Worm (Caenorhabditis elegans) whole organism, L4 larva: ENCODE measurements around the gene T27A8.2.

Experiments used
- F10B5.3 ChIP-seq: sonication (generic microtip); optimal IDR thresholded peaks from 2 replicates; lab custom pipeline; 2016; ENCODE audit warnings: mild to moderate bottlenecking, missing genetic modification characterization, missing compliant biosample characterization
- F26F4.8 ChIP-seq: fragments of 200-800 bp; sonication (Bioruptor generic); conservative IDR thresholded peaks from 2 replicates; pipeline ENCODE4 v1.3.6; 2022; ENCODE audit warnings: missing genetic modification characterization, missing compliant biosample characterization
- ZK337.2 ChIP-seq: fragments of 200-800 bp; sonication (Bioruptor generic); IDR thresholded peaks from 2 replicates; pipeline ENCODE4 v1.3.6; 2022; ENCODE audit warnings: missing genetic modification reagents, missing genetic modification characterization, missing compliant biosample characterization
- aly-2 ChIP-seq: sonication (generic microtip); optimal IDR thresholded peaks from 2 replicates; lab custom pipeline; 2018; ENCODE audit warnings: missing biosample characterization, missing genetic modification characterization
- arid-1 ChIP-seq: fragments of 200-800 bp; sonication (Bioruptor generic); conservative IDR thresholded peaks from 2 replicates; pipeline ENCODE4 v1.3.6; 2022; ENCODE audit warnings: missing genetic modification reagents, missing genetic modification characterization, missing compliant biosample characterization
- ceh-28 ChIP-seq: fragments of 150-350 bp; optimal IDR thresholded peaks from 2 replicates; lab custom pipeline; 2014; ENCODE audit warnings: missing biosample characterization, missing genetic modification reagents, missing genetic modification characterization
- ceh-62 ChIP-seq: sonication (generic microtip); optimal IDR thresholded peaks from 2 replicates; lab custom pipeline; 2017; ENCODE audit warnings: missing biosample characterization, missing genetic modification characterization
- ceh-82 ChIP-seq: sonication (generic microtip); optimal IDR thresholded peaks from 2 replicates; lab custom pipeline; 2017; ENCODE audit warnings: missing biosample characterization, missing genetic modification characterization
- cey-2 ChIP-seq: sonication (generic microtip); optimal IDR thresholded peaks from 3 replicates; lab custom pipeline; 2017; ENCODE audit warnings: missing genetic modification characterization, mild to moderate bottlenecking, missing compliant biosample characterization, antibody characterized with exemption, borderline replicate concordance; ENCODE audit not compliant: insufficient read depth
- ctbp-1 ChIP-seq: fragments of 200-800 bp; sonication (Bioruptor generic); IDR thresholded peaks from 2 replicates; pipeline ENCODE4 v1.3.6; 2022; ENCODE audit warnings: missing genetic modification reagents, missing genetic modification characterization, missing compliant biosample characterization
- daf-16 ChIP-seq, 3 experiments: sonication (generic microtip); optimal IDR thresholded peaks; 2 replicates each; lab custom pipeline; 2016 to 2017; ENCODE audit warnings: missing genetic modification characterization in 3 of 3, missing genetic modification reagents in 3 of 3, mild to moderate bottlenecking in 2 of 3, missing compliant biosample characterization in 2 of 3, missing biosample characterization in 1 of 3, moderate library complexity in 1 of 3
- dmd-6 ChIP-seq: fragments of 200-800 bp; sonication (Bioruptor generic); IDR thresholded peaks from 2 replicates; pipeline ENCODE4 v1.3.6; 2022; ENCODE audit warnings: missing genetic modification reagents, missing genetic modification characterization, missing compliant biosample characterization
- dpl-1 ChIP-seq: fragments of 150-350 bp; optimal IDR thresholded peaks from 2 replicates; lab custom pipeline; 2014; ENCODE audit warnings: missing biosample characterization, missing genetic modification reagents, missing genetic modification characterization
- dve-1 ChIP-seq: sonication (generic microtip); optimal IDR thresholded peaks from 2 replicates; lab custom pipeline; 2017; ENCODE audit warnings: antibody characterized with exemption, mild to moderate bottlenecking, missing genetic modification characterization, missing compliant biosample characterization; ENCODE audit not compliant: insufficient read depth
- egl-27 ChIP-seq: sonication (generic microtip); optimal IDR thresholded peaks from 3 replicates; lab custom pipeline; 2017; ENCODE audit warnings: missing biosample characterization, missing genetic modification reagents, missing genetic modification characterization
- hlh-11 ChIP-seq: fragments of 200-800 bp; sonication (Bioruptor generic); optimal IDR thresholded peaks from 2 replicates; lab custom pipeline; 2018; ENCODE audit warnings: mild to moderate bottlenecking, missing genetic modification characterization, missing compliant biosample characterization
- hlh-30 ChIP-seq: sonication (generic microtip); optimal IDR thresholded peaks from 2 replicates; lab custom pipeline; 2017; ENCODE audit warnings: antibody characterized with exemption, mild to moderate bottlenecking, missing genetic modification characterization, missing compliant biosample characterization; ENCODE audit not compliant: insufficient read depth
- lim-7 ChIP-seq: fragments of 200-800 bp; sonication (Bioruptor generic); IDR thresholded peaks from 2 replicates; pipeline ENCODE4 v1.3.6; 2022; ENCODE audit warnings: missing genetic modification characterization, missing compliant biosample characterization
- lsy-2 ChIP-seq, 2 experiments: fragments of 150-350 bp in 1 of 2; sonication (generic microtip) in 1 of 2; optimal IDR thresholded peaks; 2 replicates each; lab custom pipeline; 2014 to 2017; ENCODE audit warnings: missing biosample characterization in 2 of 2, missing genetic modification characterization in 2 of 2
- madf-9 ChIP-seq: fragments of 200-800 bp; sonication (Bioruptor generic); conservative IDR thresholded peaks from 2 replicates; pipeline ENCODE4 v1.3.6; 2022; ENCODE audit warnings: missing genetic modification reagents, missing genetic modification characterization, missing compliant biosample characterization
- mdl-1 ChIP-seq, 2 experiments: fragments of 150-350 bp in 1 of 2; sonication (generic microtip) in 1 of 2; optimal IDR thresholded peaks; 2 replicates each; lab custom pipeline; 2014 to 2017; ENCODE audit warnings: missing biosample characterization in 2 of 2, missing genetic modification characterization in 2 of 2
- mep-1 ChIP-seq: fragments of 150-350 bp; sonication (generic microtip); optimal IDR thresholded peaks from 3 replicates; lab custom pipeline; 2014; ENCODE audit warnings: missing biosample characterization, missing genetic modification characterization
- mes-2 ChIP-seq: sonication (generic microtip); optimal IDR thresholded peaks from 2 replicates; lab custom pipeline; 2016; ENCODE audit warnings: missing genotype, mild to moderate bottlenecking, missing genetic modification characterization, missing compliant biosample characterization; ENCODE audit not compliant: poor library complexity, severe bottlenecking
- nhr-102 ChIP-seq: sonication (generic microtip); optimal IDR thresholded peaks from 2 replicates; lab custom pipeline; 2016; ENCODE audit warnings: mild to moderate bottlenecking, missing genetic modification characterization, moderate library complexity, missing compliant biosample characterization
- nhr-25 ChIP-seq: sonication (generic microtip); optimal IDR thresholded peaks from 2 replicates; lab custom pipeline; 2017; ENCODE audit warnings: missing genetic modification characterization, mild to moderate bottlenecking, missing compliant biosample characterization, antibody characterized with exemption, moderate library complexity, borderline replicate concordance; ENCODE audit not compliant: insufficient read depth
- nhr-28 ChIP-seq: fragments of 150-350 bp; optimal IDR thresholded peaks from 2 replicates; lab custom pipeline; 2014; ENCODE audit warnings: missing biosample characterization, missing genetic modification characterization
- nhr-42 ChIP-seq: fragments of 200-800 bp; sonication (Bioruptor generic); IDR thresholded peaks from 2 replicates; pipeline ENCODE4 v1.3.6; 2022; ENCODE audit warnings: missing genetic modification characterization, missing compliant biosample characterization
- nhr-76 ChIP-seq: fragments of 150-350 bp; optimal IDR thresholded peaks from 2 replicates; lab custom pipeline; 2014; ENCODE audit warnings: missing biosample characterization, missing genetic modification characterization
- nhr-77 ChIP-seq: fragments of 150-350 bp; optimal IDR thresholded peaks from 2 replicates; lab custom pipeline; 2014; ENCODE audit warnings: missing biosample characterization, missing genetic modification characterization
- pqm-1 ChIP-seq: sonication (generic microtip); optimal IDR thresholded peaks from 2 replicates; lab custom pipeline; 2017; ENCODE audit warnings: missing biosample characterization, missing genetic modification characterization
- rbr-2 ChIP-seq: sonication (generic microtip); optimal IDR thresholded peaks from 2 replicates; lab custom pipeline; 2016; ENCODE audit warnings: missing genotype, missing genetic modification characterization, missing compliant biosample characterization
- snpc-1.2 ChIP-seq: fragments of 200-800 bp; sonication (Bioruptor generic); IDR thresholded peaks from 2 replicates; pipeline ENCODE4 v1.3.6; 2022; ENCODE audit warnings: missing genetic modification reagents, missing genetic modification characterization, missing compliant biosample characterization
- snpc-4 ChIP-seq: fragments of 150-350 bp; optimal IDR thresholded peaks from 2 replicates; lab custom pipeline; 2014; ENCODE audit warnings: missing biosample characterization, missing genetic modification characterization
- spr-3 ChIP-seq: fragments of 200-800 bp; sonication (Bioruptor generic); optimal IDR thresholded peaks from 2 replicates; lab custom pipeline; 2018; ENCODE audit warnings: mild to moderate bottlenecking, missing genetic modification characterization, missing compliant biosample characterization
- tag-97 ChIP-seq: fragments of 200-800 bp; sonication (Bioruptor generic); IDR thresholded peaks from 2 replicates; pipeline ENCODE4 v1.3.6; 2022; ENCODE audit warnings: missing genetic modification characterization, missing compliant biosample characterization
- tra-1 ChIP-seq: fragments of 200-800 bp; sonication (Bioruptor generic); IDR thresholded peaks from 2 replicates; pipeline ENCODE4 v1.3.6; 2022; ENCODE audit warnings: missing genetic modification reagents, missing genetic modification characterization, missing compliant biosample characterization
- unc-62 ChIP-seq, 3 experiments: fragments of 150-350 bp in 1 of 3; sonication (generic microtip); optimal IDR thresholded peaks in 2 of 3; peaks in 1 of 3; 1 replicate in 1 of 3; 2 replicates in 2 of 3; lab custom pipeline; 2014 to 2017; ENCODE audit warnings: missing biosample characterization in 3 of 3, missing genetic modification characterization in 3 of 3, missing genetic modification reagents in 3 of 3, missing genotype in 1 of 3
- vab-7 ChIP-seq: fragments of 200-800 bp; sonication (Bioruptor generic); IDR thresholded peaks from 2 replicates; pipeline ENCODE4 v1.3.6; 2022; ENCODE audit warnings: missing genetic modification reagents, missing genetic modification characterization, missing compliant biosample characterization
- zfp-3 ChIP-seq: fragments of 200-800 bp; sonication (Bioruptor generic); conservative IDR thresholded peaks from 2 replicates; pipeline ENCODE4 v1.3.6; 2022; ENCODE audit warnings: missing genetic modification reagents, missing genetic modification characterization, missing compliant biosample characterization
- zip-11 ChIP-seq: fragments of 200-800 bp; sonication (Bioruptor generic); IDR thresholded peaks from 2 replicates; pipeline ENCODE4 v1.3.6; 2022; ENCODE audit warnings: missing genetic modification characterization, missing compliant biosample characterization

T27A8.2 gene

ce11 chrX:16040207-16040716 is 18.5 kb downstream of the T27A8.2 start, which contains the start of gene B0395.3 (continued):
- peak in 1 of 2 experiments; percentile 30 for TF ChIP-seq lsy-2 (tag; optimal IDR thresholded peaks at IDR 0.05; lab: Kevin White, UChicago)
- peak in 1 of 2 experiments; percentile 69 for TF ChIP-seq mdl-1 (tag; optimal IDR thresholded peaks at IDR 0.05; lab: Kevin White, UChicago)
- TF ChIP-seq zfp-3 = no peak
- no peak for TF ChIP-seq F10B5.3 (tag; lab: Kevin White, UChicago)
- 0 out of 2 replicates have a peak, but pooled peaks have one; percentile 29 for TF ChIP-seq vab-7 (GFP tag; lab: Robert Waterston, UW)
- TF ChIP-seq snpc-1.2 (GFP tag; lab: Robert Waterston, UW) = no peak
- TF ChIP-seq hlh-30 = peak; percentile 95
- peak; percentile 32 for TF ChIP-seq rbr-2 (tag; lab: Kevin White, UChicago)
- TF ChIP-seq pqm-1 = no peak
- 0 out of 2 replicates have a peak, but pooled peaks have one; percentile 33 for TF ChIP-seq lim-7
- peak; percentile 68 for TF ChIP-seq mes-2 (tag; lab: Kevin White, UChicago)
- no peak for TF ChIP-seq egl-27 (tag; lab: Kevin White, UChicago)
- TF ChIP-seq ctbp-1 (GFP tag; lab: Robert Waterston, UW) = peak; percentile 44; the same call in 1 of the 2 replicates
- TF ChIP-seq nhr-25 (tag; lab: Kevin White, UChicago) = peak; percentile 24
- TF ChIP-seq unc-62 (GFP tag; optimal IDR thresholded peaks at IDR 0.05 in 1 of 2; lab: Kevin White, UChicago) = peak in 1 of 2 experiments; percentile 97
- no peak for TF ChIP-seq unc-62 (tag; optimal IDR thresholded peaks at IDR 0.05; lab: Kevin White, UChicago)
- peak; percentile 69 for TF ChIP-seq mep-1 (tag; lab: Kevin White, UChicago)
- TF ChIP-seq nhr-102 (tag; lab: Kevin White, UChicago) = no peak
- TF ChIP-seq cey-2 = no peak
- no peak for TF ChIP-seq spr-3 (GFP tag; lab: Kevin White, UChicago)
- TF ChIP-seq hlh-11 = peak; percentile 87
- peak; percentile 99 for TF ChIP-seq nhr-28

ce11 chrX:16039173-16039572 is 19.6 kb downstream of the T27A8.2 start:
- TF ChIP-seq hlh-11 (peak; percentile 46), dmd-6 (GFP tag; lab: Robert Waterston, UW) (peak; percentile 43), F26F4.8 (GFP tag; lab: Robert Waterston, UW) (no peak), mdl-1 (tag; optimal IDR thresholded peaks at IDR 0.05; lab: Kevin White, UChicago) (peak in 1 of 2 experiments; percentile 3), tra-1 (GFP tag; lab: Robert Waterston, UW) (no peak), nhr-42 (GFP tag; lab: Robert Waterston, UW) (no peak), dve-1 (tag; lab: Kevin White, UChicago) (peak; percentile 46), ceh-62 (tag; lab: Kevin White, UChicago) (no peak), nhr-28 (peak; percentile 82), daf-16 (GFP tag; optimal IDR thresholded peaks at IDR 0.05; lab: Kevin White, UChicago) (no peak), daf-16 (tag; optimal IDR thresholded peaks at IDR 0.05; lab: Kevin White, UChicago) (peak; percentile 61), nhr-77 (tag; lab: Kevin White, UChicago) (peak; percentile 47), aly-2 (no peak)

ce11 chrX:16030506-16030905 is 28.2 kb downstream of the T27A8.2 start, which contains the start of gene mboa-1:
Gene mboa-1 (plus strand): TSS chrX:16030806.
- TF ChIP-seq tag-97 = no peak
- TF ChIP-seq arid-1 (GFP tag; lab: Robert Waterston, UW) = no peak
- no peak for TF ChIP-seq mes-2 (tag; lab: Kevin White, UChicago)
- no peak for TF ChIP-seq nhr-77 (tag; lab: Kevin White, UChicago)
- TF ChIP-seq ceh-82 (tag; lab: Kevin White, UChicago) = no peak
- TF ChIP-seq mdl-1 (tag; optimal IDR thresholded peaks at IDR 0.05; lab: Kevin White, UChicago) = no peak
- no peak for TF ChIP-seq dpl-1
- TF ChIP-seq ZK337.2 (GFP tag; lab: Robert Waterston, UW) = no peak
- no peak for TF ChIP-seq snpc-4 (tag; lab: Kevin White, UChicago)
- no peak for TF ChIP-seq zip-11 (GFP tag; lab: Robert Waterston, UW)
- no peak for TF ChIP-seq ceh-28 (tag; lab: Kevin White, UChicago)
- no peak for TF ChIP-seq madf-9 (GFP tag; lab: Robert Waterston, UW)
- TF ChIP-seq hlh-11 = no peak
- TF ChIP-seq nhr-76 (tag; lab: Kevin White, UChicago) = no peak
- TF ChIP-seq egl-27 (tag; lab: Kevin White, UChicago) = no peak
- no peak for TF ChIP-seq lim-7
- TF ChIP-seq rbr-2 (tag; lab: Kevin White, UChicago) = no peak
